Fruit fly (Drosophila melanogaster) whole organism, embryonic: ENCODE data around the gene dtn.
A peak's percentile ranks its signal among the peaks of the same experiment; 100 is the strongest.

Experiments used
- CG11093 ChIP-seq: fragments of 200-800 bp; sonication (Bioruptor generic); IDR thresholded peaks from 3 replicates; pipeline ENCODE4 v1.3.6; 2022; ENCODE audit warnings: missing biosample characterization, missing genetic modification characterization
- CG11247 ChIP-seq: fragments of 200-800 bp; sonication (Bioruptor generic); IDR thresholded peaks from 2 replicates; pipeline ENCODE4 v1.3.6; 2022; ENCODE audit warnings: missing biosample characterization, missing genetic modification characterization
- CG11696 ChIP-seq: fragments of 200-800 bp; sonication (Bioruptor generic); IDR thresholded peaks from 2 replicates; pipeline ENCODE4 v1.3.6; 2022; ENCODE audit warnings: missing biosample characterization, missing genetic modification characterization
- CG11723 ChIP-seq: fragments of 200-800 bp; sonication (Bioruptor generic); optimal IDR thresholded peaks from 2 replicates; lab custom pipeline; 2017; ENCODE audit warnings: missing biosample characterization, mild to moderate bottlenecking, missing genetic modification characterization
- CG15073 ChIP-seq: fragments of 200-800 bp; sonication (Bioruptor generic); optimal IDR thresholded peaks from 2 replicates; lab custom pipeline; 2016; ENCODE audit warnings: missing biosample characterization, missing genetic modification characterization
- CG18599 ChIP-seq: fragments of 200-800 bp; sonication (Bioruptor generic); optimal IDR thresholded peaks from 3 replicates; lab custom pipeline; 2017; ENCODE audit warnings: missing biosample characterization, missing genetic modification characterization, mild to moderate bottlenecking, moderate library complexity, missing genetic modification reagents
- CG18764 ChIP-seq: fragments of 200-800 bp; sonication (Bioruptor generic); optimal IDR thresholded peaks from 3 replicates; lab custom pipeline; 2016; ENCODE audit warnings: missing biosample characterization, missing genetic modification characterization
- CG34224 ChIP-seq: fragments of 200-800 bp; sonication (Bioruptor generic); IDR thresholded peaks from 3 replicates; pipeline ENCODE4 v1.3.6; 2022; ENCODE audit warnings: missing biosample characterization, missing genetic modification characterization; ENCODE audit not compliant: partially characterized antibody
- CG3838 ChIP-seq: fragments of 200-800 bp; sonication (Bioruptor generic); optimal IDR thresholded peaks from 3 replicates; lab custom pipeline; 2016; ENCODE audit warnings: missing biosample characterization, missing genetic modification characterization
- CG3995 ChIP-seq: fragments of 200-800 bp; sonication (Bioruptor generic); optimal IDR thresholded peaks from 3 replicates; lab custom pipeline; 2016; ENCODE audit warnings: missing biosample characterization, missing genetic modification characterization
- CG43689 ChIP-seq: fragments of 200-800 bp; sonication (Bioruptor generic); IDR thresholded peaks from 2 replicates; pipeline ENCODE4 v1.3.6; 2022; ENCODE audit warnings: missing biosample characterization, missing genetic modification characterization
- CG4617 ChIP-seq: fragments of 200-800 bp; sonication (Bioruptor generic); optimal IDR thresholded peaks from 3 replicates; lab custom pipeline; 2016; ENCODE audit warnings: missing biosample characterization, missing genetic modification characterization, borderline replicate concordance
- CG6689 ChIP-seq: fragments of 200-800 bp; sonication (Bioruptor generic); IDR thresholded peaks from 2 replicates; pipeline ENCODE4 v1.3.6; 2022; ENCODE audit warnings: missing biosample characterization, missing genetic modification characterization
- CG8359 ChIP-seq: fragments of 200-800 bp; sonication (Bioruptor generic); optimal IDR thresholded peaks from 2 replicates; lab custom pipeline; 2017; ENCODE audit warnings: missing biosample characterization, mild to moderate bottlenecking, missing genetic modification characterization, borderline replicate concordance
- CG9437 ChIP-seq: fragments of 200-800 bp; sonication (Bioruptor generic); optimal IDR thresholded peaks from 2 replicates; lab custom pipeline; 2018; ENCODE audit warnings: missing biosample characterization, mild to moderate bottlenecking, missing genetic modification characterization
- Chrac-16 ChIP-seq: fragments of 200-800 bp; sonication (Bioruptor generic); optimal IDR thresholded peaks from 3 replicates; lab custom pipeline; 2016; ENCODE audit warnings: missing biosample characterization, missing genetic modification characterization
- CkIIα-i1 ChIP-seq: fragments of 200-800 bp; sonication (Bioruptor generic); IDR thresholded peaks from 2 replicates; pipeline ENCODE4 v1.3.6; 2022; ENCODE audit warnings: missing biosample characterization, missing genetic modification characterization
- D19A ChIP-seq: fragments of 200-800 bp; optimal IDR thresholded peaks from 3 replicates; lab custom pipeline; 2019; ENCODE audit warnings: missing biosample characterization, mild to moderate bottlenecking, missing genetic modification characterization, moderate library complexity
- D19B ChIP-seq: fragments of 200-800 bp; sonication (Bioruptor generic); optimal IDR thresholded peaks from 2 replicates; lab custom pipeline; 2017; ENCODE audit warnings: missing biosample characterization, mild to moderate bottlenecking, missing genetic modification characterization
- Dip3 ChIP-seq: fragments of 200-800 bp; sonication (Bioruptor generic); optimal IDR thresholded peaks from 3 replicates; lab custom pipeline; 2016; ENCODE audit warnings: missing biosample characterization, missing genetic modification characterization
- Fer3 ChIP-seq: fragments of 200-800 bp; sonication (Bioruptor generic); optimal IDR thresholded peaks from 2 replicates; lab custom pipeline; 2018; ENCODE audit warnings: missing biosample characterization, mild to moderate bottlenecking, missing genetic modification characterization, moderate library complexity
- H2.0 ChIP-seq: fragments of 200-800 bp; sonication (Bioruptor generic); IDR thresholded peaks from 2 replicates; pipeline ENCODE4 v1.3.6; 2022; ENCODE audit warnings: missing biosample characterization, missing genetic modification characterization
- Hr78 ChIP-seq, 2 experiments: fragments of 200-800 bp in 1 of 2; fragments of >200 bp in 1 of 2; sonication (Bioruptor generic) in 1 of 2; optimal IDR thresholded peaks; 2 replicates each; lab custom pipeline; 2017 to 2019; ENCODE audit warnings: missing biosample characterization in 2 of 2, missing genetic modification characterization in 2 of 2, mild to moderate bottlenecking in 1 of 2, moderate library complexity in 1 of 2
- MESR4 ChIP-seq: fragments of 200-800 bp; sonication (Bioruptor generic); optimal IDR thresholded peaks from 2 replicates; lab custom pipeline; 2018; ENCODE audit warnings: missing biosample characterization, mild to moderate bottlenecking, missing genetic modification characterization, moderate library complexity
- Med ChIP-seq: fragments of 200-800 bp; sonication (Bioruptor generic); peaks from one replicate; lab custom pipeline; 2016; ENCODE audit warnings: missing biosample characterization, missing genetic modification characterization, mild to moderate bottlenecking, inconsistent platforms, moderate library complexity
- Rx ChIP-seq: fragments of 200-800 bp; sonication (Bioruptor generic); IDR thresholded peaks from 2 replicates; pipeline ENCODE4 v1.3.6; 2022; ENCODE audit warnings: missing biosample characterization, missing genetic modification characterization
- Sox102F ChIP-seq: fragments of 200-800 bp; sonication (Bioruptor generic); optimal IDR thresholded peaks from 2 replicates; lab custom pipeline; 2018; ENCODE audit warnings: missing biosample characterization, mild to moderate bottlenecking, missing genetic modification characterization, moderate library complexity
- Ssrp ChIP-seq: fragments of 200-800 bp; sonication (Bioruptor generic); optimal IDR thresholded peaks from 2 replicates; lab custom pipeline; 2018; ENCODE audit warnings: missing biosample characterization, mild to moderate bottlenecking, missing genetic modification characterization, moderate library complexity
- amos ChIP-seq: fragments of 200-800 bp; sonication (Bioruptor generic); IDR thresholded peaks from 2 replicates; pipeline ENCODE4 v1.3.6; 2022; ENCODE audit warnings: missing biosample characterization, missing genetic modification characterization; ENCODE audit not compliant: partially characterized antibody
- bbx ChIP-seq: fragments of 200-800 bp; sonication (Bioruptor generic); IDR thresholded peaks from 2 replicates; pipeline ENCODE4 v1.3.6; 2022; ENCODE audit warnings: missing biosample characterization, missing genetic modification characterization; ENCODE audit not compliant: partially characterized antibody
- crp ChIP-seq, 2 experiments: fragments of 200-800 bp; sonication (Bioruptor generic); optimal IDR thresholded peaks; 2 replicates in 1 of 2; 3 replicates in 1 of 2; lab custom pipeline; 2017; ENCODE audit warnings: missing biosample characterization in 2 of 2, missing genetic modification characterization in 2 of 2, mild to moderate bottlenecking in 1 of 2, moderate library complexity in 1 of 2
- da ChIP-seq: fragments of 200-800 bp; sonication (Bioruptor generic); optimal IDR thresholded peaks from 2 replicates; lab custom pipeline; 2016; ENCODE audit warnings: missing biosample characterization, missing genetic modification characterization
- dimm ChIP-seq: fragments of 200-800 bp; sonication (Bioruptor generic); IDR thresholded peaks from 2 replicates; pipeline ENCODE4 v1.3.6; 2022; ENCODE audit warnings: missing biosample characterization, missing genetic modification characterization
- disco-r ChIP-seq: fragments of 200-800 bp; sonication (Bioruptor generic); optimal IDR thresholded peaks from 2 replicates; lab custom pipeline; 2016; ENCODE audit warnings: missing biosample characterization, missing genetic modification characterization
- emc ChIP-seq: fragments of 200-800 bp; sonication (Bioruptor generic); optimal IDR thresholded peaks from 2 replicates; lab custom pipeline; 2016; ENCODE audit warnings: missing biosample characterization, missing genetic modification characterization
- fd102C ChIP-seq: fragments of 200-800 bp; sonication (Bioruptor generic); optimal IDR thresholded peaks from 2 replicates; lab custom pipeline; 2018; ENCODE audit warnings: missing biosample characterization, mild to moderate bottlenecking, missing genetic modification characterization, moderate library complexity
- fd96Cb ChIP-seq: fragments of 200-800 bp; sonication (Bioruptor generic); optimal IDR thresholded peaks from 2 replicates; lab custom pipeline; 2018; ENCODE audit warnings: missing biosample characterization, mild to moderate bottlenecking, missing genetic modification characterization, moderate library complexity
- gsb ChIP-seq: fragments of 200-800 bp; sonication (Bioruptor generic); IDR thresholded peaks from 2 replicates; pipeline ENCODE4 v1.3.6; 2022; ENCODE audit warnings: missing biosample characterization, missing genetic modification characterization
- hbn ChIP-seq: fragments of 200-800 bp; sonication (Bioruptor generic); IDR thresholded peaks from 2 replicates; pipeline ENCODE4 v1.3.6; 2022; ENCODE audit warnings: missing biosample characterization, missing genetic modification characterization; ENCODE audit not compliant: partially characterized antibody
- nmo ChIP-seq: fragments of 200-800 bp; sonication (Bioruptor generic); optimal IDR thresholded peaks from 2 replicates; lab custom pipeline; 2018; ENCODE audit warnings: missing biosample characterization, mild to moderate bottlenecking, missing genetic modification characterization, moderate library complexity
- odd ChIP-seq: fragments of 200-800 bp; sonication (Bioruptor generic); optimal IDR thresholded peaks from 2 replicates; lab custom pipeline; 2017; ENCODE audit warnings: missing biosample characterization, mild to moderate bottlenecking, missing genetic modification characterization
- pan ChIP-seq, 4 experiments: fragments of >200 bp in 3 of 4; fragments of 200-800 bp in 1 of 4; sonication (Bioruptor generic) in 1 of 4; optimal IDR thresholded peaks in 3 of 4; IDR thresholded peaks in 1 of 4; 2 replicates each; pipeline versions ENCODE4 v1.3.6 to Lab custom; 2017 to 2022; ENCODE audit warnings: missing biosample characterization in 2 of 4, missing genetic modification characterization in 2 of 4, mixed read lengths in 1 of 4
- prd ChIP-seq, 3 experiments: fragments of >200 bp in 2 of 3; fragments of 200-800 bp in 1 of 3; sonication (Bioruptor generic) in 1 of 3; optimal IDR thresholded peaks in 2 of 3; IDR thresholded peaks in 1 of 3; 2 replicates in 2 of 3; 3 replicates in 1 of 3; pipeline versions ENCODE4 v1.3.6 to Lab custom; 2017 to 2022; ENCODE audit warnings: missing biosample characterization in 1 of 3, missing genetic modification characterization in 1 of 3
- shn ChIP-seq: fragments of 200-800 bp; sonication (Bioruptor generic); optimal IDR thresholded peaks from 3 replicates; lab custom pipeline; 2016; ENCODE audit warnings: missing biosample characterization, missing genetic modification characterization
- sisA ChIP-seq: fragments of 200-800 bp; sonication (Bioruptor generic); IDR thresholded peaks from 2 replicates; pipeline ENCODE4 v1.3.6; 2022; ENCODE audit warnings: missing biosample characterization, missing genetic modification characterization
- sob ChIP-seq: fragments of 200-800 bp; sonication (Bioruptor generic); IDR thresholded peaks from 2 replicates; pipeline ENCODE4 v1.3.6; 2022; ENCODE audit warnings: missing biosample characterization, missing genetic modification characterization
- tll ChIP-seq, 2 experiments: fragments of 200-800 bp in 1 of 2; fragments of >200 bp in 1 of 2; sonication (Bioruptor generic) in 1 of 2; optimal IDR thresholded peaks; 2 replicates each; lab custom pipeline; 2017 to 2019; ENCODE audit warnings: missing biosample characterization in 2 of 2, missing genetic modification characterization in 2 of 2, mild to moderate bottlenecking in 1 of 2, moderate library complexity in 1 of 2
- trh ChIP-seq: fragments of 200-800 bp; sonication (Bioruptor generic); optimal IDR thresholded peaks from 2 replicates; lab custom pipeline; 2016; ENCODE audit warnings: missing biosample characterization, missing genetic modification characterization

The dtn gene

dm6 chrX:6267187-6267711, 41.8 kb downstream of the dtn start, which contains the start of gene schlank (continued):
- TF ChIP-seq MESR4 (GFP tag; lab: Kevin White, UChicago) (no peak), gsb (no peak), emc (GFP tag; lab: Kevin White, UChicago) (no peak), disco-r (GFP tag; lab: Kevin White, UChicago) (no peak), CG18599 (peak; percentile 6), crp (GFP tag; optimal IDR thresholded peaks at IDR 0.05; lab: Kevin White, UChicago) (no peak), CG8359 (no peak), CG6689 (GFP tag; lab: Robert Waterston, UW) (peak; percentile 67), Med (GFP tag; lab: Kevin White, UChicago) (peak; percentile 85), shn (GFP tag; lab: Kevin White, UChicago) (peak; percentile 55), CkIIα-i1 (no peak), CG11696 (no peak), prd (optimal IDR thresholded peaks at IDR 0.05; lab: Kevin White, UChicago) (no peak), prd (GFP tag; IDR thresholded peaks at IDR 0.05; lab: Robert Waterston, UW) (peak; percentile 81), CG11723 (peak; percentile 28), D19B (GFP tag; lab: Kevin White, UChicago) (no peak), CG3995 (GFP tag; lab: Kevin White, UChicago) (no peak), amos (peak; percentile 11; the same call in 1 of the 2 replicates), odd (no peak), fd96Cb (peak; percentile 45), trh (GFP tag; lab: Kevin White, UChicago) (no peak), Dip3 (GFP tag; lab: Kevin White, UChicago) (peak; percentile 89), CG34224 (no peak), CG3838 (GFP tag; lab: Kevin White, UChicago) (no peak), CG11093 (GFP tag; lab: Robert Waterston, UW) (peak; percentile 51; the same call in 1 of the 3 replicates), Rx (peak; percentile 37; the same call in 1 of the 2 replicates), D19A (no peak), CG9437 (peak; percentile 13), dimm (GFP tag; lab: Robert Waterston, UW) (no peak), sob (peak; percentile 27; the same call in 1 of the 2 replicates), Fer3 (tag; lab: Kevin White, UChicago) (peak; percentile 52), H2.0 (GFP tag; lab: Robert Waterston, UW) (peak; percentile 63), bbx (GFP tag; lab: Robert Waterston, UW) (no peak), Chrac-16 (peak; percentile 41), pan (optimal IDR thresholded peaks at IDR 0.05; lab: Kevin White, UChicago) (no peak), pan (GFP tag; optimal IDR thresholded peaks at IDR 0.05 in 1 of 2, IDR thresholded peaks at IDR 0.05 in 1 of 2) (peak in 1 of 2 experiments; percentile 68), sisA (GFP tag; lab: Robert Waterston, UW) (peak; percentile 74), Sox102F (GFP tag; lab: Kevin White, UChicago) (no peak), fd102C (GFP tag; lab: Kevin White, UChicago) (no peak), CG4617 (no peak), da (GFP tag; lab: Kevin White, UChicago) (no peak), CG18764 (peak; percentile 43), CG15073 (GFP tag; lab: Kevin White, UChicago) (no peak), CG11247 (GFP tag; lab: Robert Waterston, UW) (peak; percentile 16; the same call in 1 of the 2 replicates), Hr78 (GFP tag; optimal IDR thresholded peaks at IDR 0.05; lab: Kevin White, UChicago) (no peak), tll (GFP tag; optimal IDR thresholded peaks at IDR 0.05; lab: Kevin White, UChicago) (peak; percentile 13 to 60), nmo (GFP tag; lab: Kevin White, UChicago) (peak; percentile 45), CG43689 (no peak), hbn (no peak), Ssrp (tag; lab: Kevin White, UChicago) (peak; percentile 40)
